Worm (Caenorhabditis elegans) whole organism, young adult: Measurements from ENCODE around the gene igeg-1.
A peak's percentile ranks its signal among the peaks of the same experiment; 100 is the strongest.

Source experiments
- B0336.3 ChIP-seq: fragments of 200-800 bp; sonication (Bioruptor generic); IDR thresholded peaks from 2 replicates; pipeline ENCODE4 v1.3.6; 2022; ENCODE audit warnings: missing genetic modification characterization, missing compliant biosample characterization
- F23B12.7 ChIP-seq: sonication (generic microtip); optimal IDR thresholded peaks from 2 replicates; lab custom pipeline; 2017; ENCODE audit warnings: missing genetic modification characterization, mild to moderate bottlenecking, missing compliant biosample characterization, antibody characterized with exemption, moderate library complexity; ENCODE audit not compliant: insufficient read depth
- F33H1.4 ChIP-seq: fragments of 200-800 bp; sonication (Bioruptor generic); IDR thresholded peaks from 2 replicates; pipeline ENCODE4 v1.3.6; 2022; ENCODE audit warnings: missing genetic modification reagents, missing genetic modification characterization, missing compliant biosample characterization
- F49E8.2 ChIP-seq: sonication (generic microtip); optimal IDR thresholded peaks from 3 replicates; lab custom pipeline; 2017; ENCODE audit warnings: missing genetic modification characterization, mild to moderate bottlenecking, missing compliant biosample characterization, antibody characterized with exemption, moderate library complexity; ENCODE audit not compliant: insufficient read depth
- F52B5.7 ChIP-seq: sonication (generic microtip); optimal IDR thresholded peaks from 2 replicates; lab custom pipeline; 2016; ENCODE audit warnings: mild to moderate bottlenecking, missing genetic modification characterization, missing compliant biosample characterization
- F55B11.4 ChIP-seq: sonication (generic microtip); optimal IDR thresholded peaks from 2 replicates; lab custom pipeline; 2016; ENCODE audit warnings: missing compliant biosample characterization, missing genetic modification characterization, borderline replicate concordance; ENCODE audit not compliant: insufficient read depth
- F57C9.4 ChIP-seq: sonication (generic microtip); optimal IDR thresholded peaks from 2 replicates; lab custom pipeline; 2017; ENCODE audit warnings: mild to moderate bottlenecking, missing genetic modification characterization, missing compliant biosample characterization
- K11D2.4 ChIP-seq: fragments of 200-800 bp; sonication (Bioruptor generic); IDR thresholded peaks from 2 replicates; pipeline ENCODE4 v1.3.6; 2022; ENCODE audit warnings: missing genetic modification reagents, missing genetic modification characterization, missing compliant biosample characterization
- Y53F4B.3 ChIP-seq: fragments of 200-800 bp; sonication (Bioruptor generic); IDR thresholded peaks from 2 replicates; pipeline ENCODE4 v1.3.6; 2022; ENCODE audit warnings: missing genetic modification reagents, missing genetic modification characterization, missing compliant biosample characterization
- Y56A3A.18 ChIP-seq: fragments of 200-800 bp; sonication (Bioruptor generic); IDR thresholded peaks from 2 replicates; pipeline ENCODE4 v1.3.6; 2022; ENCODE audit warnings: missing genetic modification reagents, missing genetic modification characterization, missing compliant biosample characterization
- ama-1 ChIP-seq, 3 experiments: fragments of 150-350 bp in 1 of 3; sonication (generic microtip) in 2 of 3; optimal IDR thresholded peaks; 2 replicates each; lab custom pipeline; 2014 to 2018; ENCODE audit warnings: missing biosample characterization in 2 of 3, missing genetic modification characterization in 2 of 3, missing genetic modification reagents in 2 of 3
- aptf-3 ChIP-seq: fragments of 200-800 bp; sonication (Bioruptor generic); IDR thresholded peaks from 2 replicates; pipeline ENCODE4 v1.3.6; 2022; ENCODE audit warnings: missing genetic modification characterization, missing compliant biosample characterization
- athp-1 ChIP-seq: sonication (generic microtip); optimal IDR thresholded peaks from 2 replicates; lab custom pipeline; 2017; ENCODE audit warnings: mild to moderate bottlenecking, missing genetic modification characterization, missing compliant biosample characterization
- cebp-1 ChIP-seq, 2 experiments: fragments of 200-800 bp in 1 of 2; sonication (Bioruptor generic) in 1 of 2; sonication (generic microtip) in 1 of 2; IDR thresholded peaks in 1 of 2; optimal IDR thresholded peaks in 1 of 2; 2 replicates each; pipeline versions ENCODE4 v1.3.6 to Lab custom; 2017 to 2022; ENCODE audit warnings: missing compliant biosample characterization in 2 of 2, missing genetic modification characterization in 2 of 2, mild to moderate bottlenecking in 1 of 2, missing genetic modification reagents in 1 of 2, moderate library complexity in 1 of 2
- ceh-100 ChIP-seq: fragments of 200-800 bp; sonication (Bioruptor generic); IDR thresholded peaks from 2 replicates; pipeline ENCODE4 v1.3.6; 2022; ENCODE audit warnings: missing genetic modification reagents, missing genetic modification characterization, missing compliant biosample characterization
- ceh-27 ChIP-seq: fragments of 200-800 bp; sonication (Bioruptor generic); optimal IDR thresholded peaks from 2 replicates; lab custom pipeline; 2018; ENCODE audit warnings: mild to moderate bottlenecking, missing genetic modification characterization, moderate library complexity, missing compliant biosample characterization
- ceh-79 ChIP-seq: sonication (generic microtip); optimal IDR thresholded peaks from 2 replicates; lab custom pipeline; 2017; ENCODE audit warnings: mild to moderate bottlenecking, missing genetic modification characterization, missing compliant biosample characterization
- ceh-91 ChIP-seq: fragments of 200-800 bp; sonication (Bioruptor generic); IDR thresholded peaks from 2 replicates; pipeline ENCODE4 v1.3.6; 2022; ENCODE audit warnings: missing genetic modification reagents, missing genetic modification characterization, missing compliant biosample characterization
- efl-1 ChIP-seq: fragments of 150-350 bp; optimal IDR thresholded peaks from 2 replicates; lab custom pipeline; 2014; ENCODE audit warnings: missing biosample characterization, missing genetic modification reagents, missing genetic modification characterization
- ekl-4 ChIP-seq: fragments of 200-800 bp; sonication (Bioruptor generic); IDR thresholded peaks from 2 replicates; pipeline ENCODE4 v1.3.6; 2022; ENCODE audit warnings: missing genetic modification reagents, missing genetic modification characterization, missing compliant biosample characterization
- ets-4 ChIP-seq: fragments of 200-800 bp; sonication (Bioruptor generic); optimal IDR thresholded peaks from 2 replicates; lab custom pipeline; 2018; ENCODE audit warnings: mild to moderate bottlenecking, missing genetic modification characterization, missing compliant biosample characterization
- fkh-3 ChIP-seq: sonication (generic microtip); optimal IDR thresholded peaks from 2 replicates; lab custom pipeline; 2016; ENCODE audit warnings: mild to moderate bottlenecking, missing genetic modification characterization, missing compliant biosample characterization
- hrde-1 ChIP-seq: sonication (generic microtip); optimal IDR thresholded peaks from 2 replicates; lab custom pipeline; 2016; ENCODE audit warnings: missing genetic modification characterization, mild to moderate bottlenecking, missing compliant biosample characterization, moderate library complexity, missing genotype, missing genetic modification reagents, borderline replicate concordance
- lag-1 ChIP-seq: fragments of 200-800 bp; sonication (Bioruptor generic); IDR thresholded peaks from 2 replicates; pipeline ENCODE4 v1.3.6; 2022; ENCODE audit warnings: missing genetic modification reagents, missing genetic modification characterization, missing compliant biosample characterization
- lin-35 ChIP-seq, 3 experiments: fragments of 150-350 bp in 2 of 3; sonication (generic microtip) in 1 of 3; optimal IDR thresholded peaks; 2 replicates each; lab custom pipeline; 2014 to 2018; ENCODE audit warnings: missing biosample characterization in 3 of 3, missing genetic modification characterization in 3 of 3, missing genetic modification reagents in 3 of 3
- lin-40 ChIP-seq: sonication (generic microtip); optimal IDR thresholded peaks from 2 replicates; lab custom pipeline; 2016; ENCODE audit warnings: missing genetic modification characterization, mild to moderate bottlenecking, missing compliant biosample characterization, missing genotype, missing genetic modification reagents
- lin-54 ChIP-seq: fragments of 200-800 bp; sonication (Bioruptor generic); optimal IDR thresholded peaks from 2 replicates; lab custom pipeline; 2018; ENCODE audit warnings: mild to moderate bottlenecking, missing genetic modification characterization, missing compliant biosample characterization
- lsy-27 ChIP-seq: sonication (generic microtip); optimal IDR thresholded peaks from 2 replicates; lab custom pipeline; 2017; ENCODE audit warnings: missing genetic modification characterization, mild to moderate bottlenecking, missing compliant biosample characterization, antibody characterized with exemption, missing genotype, borderline replicate concordance; ENCODE audit not compliant: insufficient read depth
- mel-28 ChIP-seq: sonication (generic microtip); optimal IDR thresholded peaks from 2 replicates; lab custom pipeline; 2016; ENCODE audit warnings: borderline replicate concordance, mild to moderate bottlenecking, missing genetic modification characterization, missing compliant biosample characterization
- nfya-2 ChIP-seq: fragments of 200-800 bp; sonication (Bioruptor generic); IDR thresholded peaks from 2 replicates; pipeline ENCODE4 v1.3.6; 2022; ENCODE audit warnings: missing genetic modification reagents, missing genetic modification characterization, missing compliant biosample characterization
- nhr-179 ChIP-seq: sonication (generic microtip); optimal IDR thresholded peaks from 2 replicates; lab custom pipeline; 2016; ENCODE audit warnings: mild to moderate bottlenecking, missing genetic modification characterization, missing compliant biosample characterization
- pbrm-1 ChIP-seq: fragments of 200-800 bp; sonication (Bioruptor generic); IDR thresholded peaks from 2 replicates; pipeline ENCODE4 v1.3.6; 2022; ENCODE audit warnings: missing genetic modification reagents, missing genetic modification characterization, missing compliant biosample characterization
- pha-4 ChIP-seq: fragments of 150-350 bp; sonication (generic microtip); optimal IDR thresholded peaks from 2 replicates; lab custom pipeline; 2014; ENCODE audit warnings: missing biosample characterization, missing genetic modification reagents, missing genetic modification characterization
- rcor-1 ChIP-seq: fragments of 200-800 bp; sonication (Bioruptor generic); IDR thresholded peaks from 2 replicates; pipeline ENCODE4 v1.3.6; 2022; ENCODE audit warnings: missing genetic modification reagents, missing genetic modification characterization, missing compliant biosample characterization
- rpc-1 ChIP-seq, 2 experiments: fragments of 150-350 bp in 1 of 2; sonication (generic microtip) in 1 of 2; optimal IDR thresholded peaks; 2 replicates each; lab custom pipeline; 2014 to 2018; ENCODE audit warnings: missing biosample characterization in 1 of 2, missing genetic modification characterization in 1 of 2, missing genetic modification reagents in 1 of 2, missing genotype in 1 of 2
- sdz-38 ChIP-seq: sonication (generic microtip); optimal IDR thresholded peaks from 2 replicates; lab custom pipeline; 2016; ENCODE audit warnings: missing genotype, missing genetic modification characterization, missing compliant biosample characterization
- sea-2 ChIP-seq: fragments of 200-800 bp; sonication (Bioruptor generic); IDR thresholded peaks from 2 replicates; pipeline ENCODE4 v1.3.6; 2022; ENCODE audit warnings: missing genetic modification characterization, missing compliant biosample characterization
- snpc-1.1 ChIP-seq: sonication (generic microtip); optimal IDR thresholded peaks from 2 replicates; lab custom pipeline; 2017; ENCODE audit warnings: missing genetic modification characterization, mild to moderate bottlenecking, missing compliant biosample characterization, antibody characterized with exemption, moderate library complexity, missing genotype, missing genetic modification reagents; ENCODE audit not compliant: insufficient read depth
- tbp1 ChIP-seq: fragments of 200-800 bp; sonication (Bioruptor generic); optimal IDR thresholded peaks from 2 replicates; lab custom pipeline; 2018; ENCODE audit warnings: mild to moderate bottlenecking, missing genetic modification characterization, missing compliant biosample characterization
- tlf-1 ChIP-seq: fragments of 200-800 bp; sonication (Bioruptor generic); optimal IDR thresholded peaks from 2 replicates; lab custom pipeline; 2018; ENCODE audit warnings: mild to moderate bottlenecking, missing genetic modification characterization, missing compliant biosample characterization
- unc-62 ChIP-seq: fragments of 150-350 bp; optimal IDR thresholded peaks from 2 replicates; lab custom pipeline; 2014; ENCODE audit warnings: missing biosample characterization, missing genetic modification reagents, missing genetic modification characterization
- xnd-1 ChIP-seq: sonication (generic microtip); optimal IDR thresholded peaks from 2 replicates; lab custom pipeline; 2016; ENCODE audit warnings: missing genotype, missing genetic modification reagents, missing genetic modification characterization, missing compliant biosample characterization
- zfh-2 ChIP-seq: fragments of 200-800 bp; sonication (Bioruptor generic); conservative IDR thresholded peaks from 2 replicates; pipeline ENCODE4 v1.3.6; 2022; ENCODE audit warnings: missing genetic modification reagents, missing genetic modification characterization, missing compliant biosample characterization
- zim-3 ChIP-seq: sonication (generic microtip); optimal IDR thresholded peaks from 2 replicates; lab custom pipeline; 2017; ENCODE audit warnings: mild to moderate bottlenecking, missing genetic modification characterization, moderate library complexity, missing compliant biosample characterization
- ztf-22 ChIP-seq: fragments of 200-800 bp; sonication (Bioruptor generic); optimal IDR thresholded peaks from 2 replicates; lab custom pipeline; 2018; ENCODE audit warnings: mild to moderate bottlenecking, missing genetic modification characterization, moderate library complexity, missing compliant biosample characterization
- ztf-28 ChIP-seq: fragments of 200-800 bp; sonication (Bioruptor generic); IDR thresholded peaks from 2 replicates; pipeline ENCODE4 v1.3.6; 2022; ENCODE audit warnings: missing genetic modification reagents, missing genetic modification characterization, missing compliant biosample characterization

The igeg-1 gene

DNA sequence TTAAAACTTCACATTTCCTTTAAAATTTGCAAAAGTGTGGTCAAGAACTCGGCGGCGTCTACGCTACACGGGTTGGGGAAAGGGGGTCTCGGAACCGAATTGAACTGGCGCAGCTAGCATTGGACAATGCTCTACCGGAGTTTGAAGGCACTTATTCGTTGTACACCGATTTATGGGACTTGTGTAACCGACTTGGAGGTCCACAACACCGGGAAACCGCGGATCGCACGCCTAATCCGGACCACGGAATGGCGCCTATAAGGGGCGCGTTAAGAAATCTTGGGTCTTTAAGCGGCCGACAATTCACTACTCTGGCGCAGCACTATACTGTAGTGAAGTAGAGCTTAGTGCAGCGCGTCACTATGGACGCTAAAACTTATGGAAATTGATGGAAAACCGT lies 23.8 kb upstream of the igeg-1 start (continued):
- TF ChIP-seq ama-1 (optimal IDR thresholded peaks at IDR 0.05; lab: Kevin White, UChicago) = no peak
- TF ChIP-seq ama-1 (GFP tag; optimal IDR thresholded peaks at IDR 0.05; lab: Kevin White, UChicago) = peak in 1 of 2 experiments; percentile 40
- no peak for TF ChIP-seq pha-4 (tag; lab: Kevin White, UChicago)
- TF ChIP-seq tlf-1 (GFP tag; lab: Kevin White, UChicago) = no peak
- no peak for TF ChIP-seq zim-3 (tag; lab: Kevin White, UChicago)
- TF ChIP-seq athp-1 (tag; lab: Kevin White, UChicago) = no peak
- TF ChIP-seq ceh-91 (GFP tag; lab: Robert Waterston, UW) = no peak
- TF ChIP-seq lin-35 (GFP tag; optimal IDR thresholded peaks at IDR 0.05; lab: Kevin White, UChicago) = no peak
- TF ChIP-seq ceh-100 (GFP tag; lab: Robert Waterston, UW) = no peak
- TF ChIP-seq cebp-1 (GFP tag; IDR thresholded peaks at IDR 0.05; lab: Robert Waterston, UW) = no peak
- no peak for TF ChIP-seq cebp-1 (tag; optimal IDR thresholded peaks at IDR 0.05; lab: Kevin White, UChicago)
- no peak for TF ChIP-seq mel-28 (tag; lab: Kevin White, UChicago)
- no peak for TF ChIP-seq F49E8.2 (tag; lab: Kevin White, UChicago)
- TF ChIP-seq lin-40 (tag; lab: Kevin White, UChicago) = no peak
- no peak for TF ChIP-seq F55B11.4 (tag; lab: Kevin White, UChicago)
- TF ChIP-seq nhr-179 (tag; lab: Kevin White, UChicago) = no peak
- peak; percentile 22 for TF ChIP-seq F52B5.7
- peak; percentile 18; the same call in 1 of the 2 replicates for TF ChIP-seq F33H1.4 (GFP tag; lab: Robert Waterston, UW)
- no peak for TF ChIP-seq F57C9.4 (tag; lab: Kevin White, UChicago)
- peak; percentile 7 for TF ChIP-seq F23B12.7 (tag; lab: Kevin White, UChicago)
- TF ChIP-seq Y53F4B.3 (GFP tag; lab: Robert Waterston, UW) = no peak
- no peak for TF ChIP-seq xnd-1
- TF ChIP-seq ceh-27 = no peak
- no peak for TF ChIP-seq ekl-4 (GFP tag; lab: Robert Waterston, UW)
- TF ChIP-seq aptf-3 = no peak
- TF ChIP-seq tbp1 = peak; percentile 82
- peak; percentile 33; the same call in 1 of the 2 replicates for TF ChIP-seq Y56A3A.18 (GFP tag; lab: Robert Waterston, UW)
- TF ChIP-seq snpc-1.1 (tag; lab: Kevin White, UChicago) = peak; percentile 91
- no peak for TF ChIP-seq lsy-27 (tag; lab: Kevin White, UChicago)
- TF ChIP-seq lag-1 = no peak
- peak; percentile 9 for TF ChIP-seq lin-54 (GFP tag; lab: Kevin White, UChicago)
- TF ChIP-seq rpc-1 (optimal IDR thresholded peaks at IDR 0.05; lab: Kevin White, UChicago) = peak; percentile 62
- TF ChIP-seq rpc-1 (tag; optimal IDR thresholded peaks at IDR 0.05; lab: Kevin White, UChicago) = peak; percentile 73
- no peak for TF ChIP-seq ceh-79 (tag; lab: Kevin White, UChicago)
- TF ChIP-seq rcor-1 (GFP tag; lab: Robert Waterston, UW) = 0 out of 2 replicates have a peak, but pooled peaks have one; percentile 36
- no peak for TF ChIP-seq pbrm-1 (GFP tag; lab: Robert Waterston, UW)
- TF ChIP-seq ets-4 (GFP tag; lab: Kevin White, UChicago) = no peak
- no peak for TF ChIP-seq nfya-2
- TF ChIP-seq sea-2 (GFP tag; lab: Robert Waterston, UW) = 0 out of 2 replicates have a peak, but pooled peaks have one; percentile 55
- no peak for TF ChIP-seq ztf-22 (GFP tag; lab: Kevin White, UChicago)
- no peak for TF ChIP-seq unc-62 (GFP tag; lab: Kevin White, UChicago)
- TF ChIP-seq fkh-3 (tag; lab: Kevin White, UChicago) = no peak
- TF ChIP-seq ztf-28 (GFP tag; lab: Robert Waterston, UW) = 0 out of 2 replicates have a peak, but pooled peaks have one; percentile 41
- 0 out of 2 replicates have a peak, but pooled peaks have one; percentile 27 for TF ChIP-seq zfh-2 (GFP tag; lab: Robert Waterston, UW)
- no peak for TF ChIP-seq K11D2.4 (GFP tag; lab: Robert Waterston, UW)
- TF ChIP-seq hrde-1 = no peak
- no peak for TF ChIP-seq sdz-38 (tag; lab: Kevin White, UChicago)
- TF ChIP-seq B0336.3 (GFP tag; lab: Robert Waterston, UW) = no peak
- TF ChIP-seq efl-1 (GFP tag; lab: Kevin White, UChicago) = no peak
